Worm (Caenorhabditis elegans): ENCODE results near the gene D1054.18.

The D1054.18 gene

DNA sequence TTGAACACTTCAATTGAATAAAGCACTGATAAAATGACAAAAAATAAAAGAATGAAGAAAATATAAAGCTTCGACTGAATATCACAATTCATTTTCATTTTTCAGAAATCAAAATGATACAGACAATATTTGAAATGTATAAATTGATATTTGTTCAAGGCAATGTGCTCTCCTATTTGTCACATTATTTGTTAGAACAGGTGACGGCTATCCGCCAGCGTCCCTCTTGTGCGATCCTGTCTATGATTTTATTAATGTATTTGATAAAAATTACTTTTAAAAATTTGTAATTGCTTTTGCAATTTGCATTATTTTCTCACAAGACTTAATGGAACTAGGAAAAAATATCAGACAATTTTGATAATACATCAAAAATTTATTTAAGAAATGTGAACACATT lies 46.9 kb downstream of the D1054.18 start, which contains the start of gene F28H7.7:
Gene F28H7.7 (minus strand): TSS at position 101 of the 400 bp plus-strand sequence.
- TF ChIP-seq R02D3.7 (tag; optimal IDR thresholded peaks at IDR 0.05) (no peak), pha-4 (tag; optimal IDR thresholded peaks at IDR 0.05) (no peak), zag-1 (tag; optimal IDR thresholded peaks at IDR 0.05) (no peak), nhr-43 (tag; optimal IDR thresholded peaks at IDR 0.05; ENCODE audit: poor library complexity, severe bottlenecking) (no peak), elt-3 (tag; optimal IDR thresholded peaks at IDR 0.05) (no peak), ZK546.5 (tag; optimal IDR thresholded peaks at IDR 0.05) (no peak), nhr-25 (tag; optimal IDR thresholded peaks at IDR 0.05) (no peak), mml-1 (tag; optimal IDR thresholded peaks at IDR 0.05) (no peak), ztf-4 (tag; optimal IDR thresholded peaks at IDR 0.05) (no peak), nfya-1 (tag; optimal IDR thresholded peaks at IDR 0.05; ENCODE audit: insufficient read depth) (no peak)
